Worm (Caenorhabditis elegans): Measurements from ENCODE around the gene copb-2.

DNA sequence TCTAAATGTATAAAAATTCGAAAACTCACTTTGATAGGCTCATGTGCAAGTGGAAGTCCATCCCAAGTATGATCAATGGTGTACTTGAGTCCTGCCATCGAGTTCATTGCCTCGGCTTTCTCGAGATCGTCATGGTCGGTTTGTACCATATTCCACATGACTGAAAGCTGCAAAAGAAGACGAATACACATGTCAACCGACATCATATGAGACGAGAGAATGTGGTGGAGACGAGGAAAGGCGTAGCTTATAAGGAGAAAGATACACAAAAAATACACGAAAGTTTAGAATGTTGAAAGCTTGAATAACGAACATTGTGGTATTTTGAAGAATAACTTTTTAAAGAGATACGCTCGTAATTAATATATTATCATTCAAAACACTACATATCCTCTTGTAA lies 53.3 kb downstream of the copb-2 start, which contains the start of gene C33A12.3:
- no peak for TF ChIP-seq npax-4 (tag; optimal IDR thresholded peaks at IDR 0.05)
- no peak for TF ChIP-seq sox-4 (tag; optimal IDR thresholded peaks at IDR 0.05)
- TF ChIP-seq nhr-11 (tag; optimal IDR thresholded peaks at IDR 0.05): no peak
- no peak for TF ChIP-seq elt-4 (tag; optimal IDR thresholded peaks at IDR 0.05)
- TF ChIP-seq unc-86 (tag; optimal IDR thresholded peaks at IDR 0.05): no peak
- no peak for TF ChIP-seq ama-1 (optimal IDR thresholded peaks at IDR 0.05)
- TF ChIP-seq nfya-1 (tag; optimal IDR thresholded peaks at IDR 0.05): no peak
- no peak for TF ChIP-seq C08G9.2 (tag; optimal IDR thresholded peaks at IDR 0.05)
- TF ChIP-seq fkh-10 (GFP tag; optimal IDR thresholded peaks at IDR 0.05): no peak
- TF ChIP-seq ceh-2 (tag; optimal IDR thresholded peaks at IDR 0.05): no peak

All from whole organism, late embryonic.